Fruit fly (Drosophila melanogaster) whole organism, adult: ENCODE results near the gene Tao.

Experiments used
- CG11617 ChIP-seq: fragments of 200-800 bp; sonication (Bioruptor generic); optimal IDR thresholded peaks from 2 replicates; lab custom pipeline; 2017; ENCODE audit warnings: mild to moderate bottlenecking, missing biosample characterization, missing genetic modification reagents, missing genetic modification characterization
- CG12768 ChIP-seq: fragments of 200-800 bp; sonication (Bioruptor generic); optimal IDR thresholded peaks from 2 replicates; lab custom pipeline; 2017; ENCODE audit warnings: missing biosample characterization, missing genetic modification characterization, mild to moderate bottlenecking, moderate library complexity, missing genetic modification reagents
- CG14711 ChIP-seq: fragments of 200-800 bp; sonication (Bioruptor generic); optimal IDR thresholded peaks from 2 replicates; lab custom pipeline; 2018; ENCODE audit warnings: missing biosample characterization, mild to moderate bottlenecking, missing genetic modification characterization, moderate library complexity
- CG1620 ChIP-seq: fragments of 200-800 bp; sonication (Bioruptor generic); optimal IDR thresholded peaks from 2 replicates; lab custom pipeline; 2016; ENCODE audit warnings: missing biosample characterization, missing genetic modification characterization
- CG33017 ChIP-seq: fragments of 200-800 bp; sonication (Bioruptor generic); optimal IDR thresholded peaks from 2 replicates; lab custom pipeline; 2018; ENCODE audit warnings: missing biosample characterization, mild to moderate bottlenecking, missing genetic modification characterization, moderate library complexity
- CG5204 ChIP-seq: fragments of 200-800 bp; sonication (Bioruptor generic); optimal IDR thresholded peaks from 2 replicates; lab custom pipeline; 2016; ENCODE audit warnings: missing biosample characterization, missing genetic modification characterization
- CG7045 ChIP-seq: fragments of 200-800 bp; sonication (Bioruptor generic); optimal IDR thresholded peaks from 2 replicates; lab custom pipeline; 2017; ENCODE audit warnings: missing biosample characterization, mild to moderate bottlenecking, missing genetic modification characterization
- CG7101 ChIP-seq: fragments of 200-800 bp; sonication (Bioruptor generic); optimal IDR thresholded peaks from 2 replicates; lab custom pipeline; 2018; ENCODE audit warnings: missing biosample characterization, mild to moderate bottlenecking, missing genetic modification characterization, moderate library complexity
- Clk ChIP-seq: fragments of 200-800 bp; sonication (Bioruptor generic); optimal IDR thresholded peaks from 2 replicates; lab custom pipeline; 2017; ENCODE audit warnings: missing biosample characterization, missing genetic modification characterization
- Crg-1 ChIP-seq: fragments of 200-800 bp; sonication (Bioruptor generic); optimal IDR thresholded peaks from 2 replicates; lab custom pipeline; 2016; ENCODE audit warnings: missing biosample characterization, missing genetic modification characterization
- Hr96 ChIP-seq: fragments of 200-800 bp; sonication (Bioruptor generic); optimal IDR thresholded peaks from 2 replicates; lab custom pipeline; 2016; ENCODE audit warnings: missing biosample characterization, missing genetic modification characterization
- Mnt ChIP-seq: fragments of 200-800 bp; sonication (Bioruptor generic); optimal IDR thresholded peaks from 2 replicates; lab custom pipeline; 2016; ENCODE audit warnings: missing biosample characterization, mild to moderate bottlenecking, missing genetic modification characterization
- bab1 ChIP-seq: fragments of 200-800 bp; sonication (Bioruptor generic); optimal IDR thresholded peaks from 3 replicates; lab custom pipeline; 2019; ENCODE audit warnings: missing biosample characterization, mild to moderate bottlenecking, missing genetic modification characterization, moderate library complexity
- cic ChIP-seq: fragments of 200-800 bp; sonication (Bioruptor generic); optimal IDR thresholded peaks from 2 replicates; lab custom pipeline; 2017; ENCODE audit warnings: missing biosample characterization, mild to moderate bottlenecking, missing genetic modification characterization, moderate library complexity
- cnc ChIP-seq, 2 experiments: fragments of >200 bp; optimal IDR thresholded peaks; 2 replicates each; lab custom pipeline; 2017
- kay ChIP-seq: fragments of 200-800 bp; sonication (Bioruptor generic); peaks from one replicate; lab custom pipeline; 2016; ENCODE audit warnings: missing biosample characterization, missing genetic modification characterization, borderline replicate concordance
- ovo ChIP-seq: fragments of 200-800 bp; sonication (Bioruptor generic); optimal IDR thresholded peaks from 2 replicates; lab custom pipeline; 2016; ENCODE audit warnings: missing biosample characterization, missing genetic modification characterization
- pad ChIP-seq: fragments of 200-800 bp; sonication (Bioruptor generic); optimal IDR thresholded peaks from 3 replicates; lab custom pipeline; 2017; ENCODE audit warnings: missing biosample characterization, missing genetic modification characterization, mild to moderate bottlenecking, moderate library complexity, missing genetic modification reagents
- tj ChIP-seq: fragments of 200-800 bp; sonication (Bioruptor generic); optimal IDR thresholded peaks from 3 replicates; lab custom pipeline; 2017; ENCODE audit warnings: missing biosample characterization, mild to moderate bottlenecking, missing genetic modification characterization, moderate library complexity
- toe ChIP-seq: fragments of 200-800 bp; sonication (Bioruptor generic); optimal IDR thresholded peaks from 2 replicates; lab custom pipeline; 2016; ENCODE audit warnings: missing biosample characterization, missing genetic modification characterization

The Tao gene

DNA sequence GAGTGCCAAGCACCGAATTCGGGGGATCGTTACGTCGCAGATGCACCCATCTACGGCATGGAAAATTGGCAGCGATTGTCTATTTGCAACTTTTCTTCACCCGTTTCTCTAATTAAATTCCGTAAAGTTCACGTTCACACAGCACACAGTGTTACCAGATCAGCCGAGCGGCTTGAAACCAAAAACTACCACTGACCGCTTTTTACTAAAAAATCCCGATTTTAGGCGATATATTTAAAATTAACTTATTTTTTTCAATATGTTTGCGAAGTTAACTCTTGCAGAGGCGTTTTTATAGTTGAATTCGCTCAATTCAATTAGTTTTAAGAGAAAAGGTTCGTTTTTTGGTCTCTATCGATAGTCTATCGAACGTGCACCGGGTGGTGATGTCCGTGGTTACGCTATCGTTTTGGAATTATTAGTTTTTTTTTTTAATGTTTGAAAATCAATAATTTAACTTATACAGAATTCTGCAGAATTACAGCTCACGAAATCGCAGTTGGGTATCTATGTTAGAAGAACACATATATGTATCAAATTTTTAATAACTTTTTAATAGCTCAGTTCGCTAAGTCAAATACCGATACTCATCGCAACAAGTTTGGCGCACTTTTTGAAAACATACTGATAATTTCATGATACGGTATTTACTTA, at the start of gene Tao:
Gene Tao (minus strand): TSS at position 153 of the 654 bp plus-strand sequence.
- TF ChIP-seq pad: no peak

DNA sequence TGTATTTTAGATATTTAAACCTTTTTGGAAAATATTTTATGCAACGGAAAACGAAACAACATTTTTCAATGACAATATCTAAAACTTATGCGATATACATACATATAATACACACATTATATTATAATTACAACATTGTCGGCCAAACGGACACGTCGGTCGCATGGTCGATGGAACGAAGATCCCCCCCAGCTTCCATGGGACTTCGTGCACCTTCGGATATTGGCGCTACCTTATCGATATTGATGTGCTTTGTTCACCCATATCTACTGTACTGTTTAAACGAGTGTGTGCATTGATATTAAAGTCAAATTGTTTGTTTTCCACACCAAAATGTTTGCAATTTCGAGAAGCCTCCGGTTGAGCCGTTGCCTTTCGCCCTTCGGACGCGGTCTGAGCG, 45.8 kb upstream of the Tao start, which contains the start of gene CG14212:
Gene CG14212 (plus strand): TSS at position 301 of the 400 bp plus-strand sequence.
- TF ChIP-seq bab1: no peak
- TF ChIP-seq CG33017 (tag; lab: Kevin White, UChicago): no peak
- TF ChIP-seq CG5204 (GFP tag; lab: Kevin White, UChicago): no peak
- no peak for TF ChIP-seq toe (GFP tag; lab: Kevin White, UChicago)
- no peak for TF ChIP-seq Mnt (GFP tag; lab: Kevin White, UChicago)
- TF ChIP-seq Hr96 (GFP tag; lab: Kevin White, UChicago): no peak
- no peak for TF ChIP-seq CG7045 (GFP tag; lab: Kevin White, UChicago)
- no peak for TF ChIP-seq pad
- no peak for TF ChIP-seq kay
- TF ChIP-seq Clk (GFP tag; lab: Kevin White, UChicago): no peak
- TF ChIP-seq ovo: no peak
- no peak for TF ChIP-seq tj (GFP tag; lab: Kevin White, UChicago)
- no peak for TF ChIP-seq CG14711

- TF ChIP-seq bab1: no peak
- TF ChIP-seq Mnt (GFP tag; lab: Kevin White, UChicago): peak; percentile 39
- TF ChIP-seq ovo: no peak
- TF ChIP-seq CG7101 (tag; lab: Kevin White, UChicago): no peak
These were observed 43.3 kb upstream of the Tao start, which contains the start of the genes Naa20A and MKP-4 for dm6 chrX:19622924-19623323. Gene Naa20A (minus strand): TSS chrX:19623074. Gene MKP-4 (plus strand): TSS chrX:19623114.

DNA sequence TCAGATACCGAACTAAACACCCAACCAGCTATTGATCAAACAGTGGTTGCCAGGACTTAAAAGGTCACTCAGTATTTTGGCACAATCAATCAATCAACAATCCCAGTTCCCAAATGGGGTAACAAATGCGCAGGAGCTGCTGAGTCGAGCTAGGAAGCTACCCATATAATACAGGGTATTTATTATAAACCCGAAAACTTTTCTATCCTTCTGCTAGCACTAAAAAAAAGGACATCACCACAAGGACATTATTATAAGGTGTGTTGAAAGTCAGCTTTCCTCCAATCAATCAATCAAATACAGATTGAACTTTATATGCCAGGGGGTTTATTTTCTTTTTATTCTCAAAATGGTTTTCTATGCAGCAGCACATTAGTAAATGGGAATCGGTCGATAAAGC, 41.5 kb upstream of the Tao start, which contains the start of gene CG14221:
Gene CG14221 (minus strand): TSS at position 101 of the 400 bp plus-strand sequence.
- no peak for TF ChIP-seq CG7045 (GFP tag; lab: Kevin White, UChicago)
- no peak for TF ChIP-seq cic (GFP tag; lab: Kevin White, UChicago)
- no peak for TF ChIP-seq tj (GFP tag; lab: Kevin White, UChicago)
- no peak for TF ChIP-seq ovo
- no peak for TF ChIP-seq CG5204 (GFP tag; lab: Kevin White, UChicago)
- no peak for TF ChIP-seq toe (GFP tag; lab: Kevin White, UChicago)
- TF ChIP-seq CG12768 (GFP tag; lab: Kevin White, UChicago): no peak

dm6 chrX:19618183-19618740, 38.7 kb upstream of the Tao start, which contains the start of the genes Pstk and Tim9b:
Gene Pstk (minus strand): TSS chrX:19618537.
Gene Tim9b (minus strand): TSS chrX:19618537.
- TF ChIP-seq CG33017 (tag; lab: Kevin White, UChicago): no peak
- TF ChIP-seq bab1: peak; percentile 15

dm6 chrX:19615990-19616663, 36.5 kb upstream of the Tao start, which contains the start of gene CG14210:
Gene CG14210 (plus strand): TSS chrX:19616196.
- no peak for TF ChIP-seq CG33017 (tag; lab: Kevin White, UChicago)
- no peak for TF ChIP-seq Hr96 (GFP tag; lab: Kevin White, UChicago)
- no peak for TF ChIP-seq Crg-1 (GFP tag; lab: Kevin White, UChicago)
- no peak for TF ChIP-seq toe (GFP tag; lab: Kevin White, UChicago)
- no peak for TF ChIP-seq tj (GFP tag; lab: Kevin White, UChicago)
- no peak for TF ChIP-seq CG12768 (GFP tag; lab: Kevin White, UChicago)
- no peak for TF ChIP-seq Clk (GFP tag; lab: Kevin White, UChicago)
- TF ChIP-seq cnc (optimal IDR thresholded peaks at IDR 0.05; lab: Kevin White, UChicago): peak; percentile 73 to 89
- no peak for TF ChIP-seq CG14711
- no peak for TF ChIP-seq CG7101 (tag; lab: Kevin White, UChicago)
- TF ChIP-seq pad: no peak
- TF ChIP-seq CG5204 (GFP tag; lab: Kevin White, UChicago): no peak
- no peak for TF ChIP-seq CG1620 (GFP tag; lab: Kevin White, UChicago)
- TF ChIP-seq CG7045 (GFP tag; lab: Kevin White, UChicago): no peak
- TF ChIP-seq Mnt (GFP tag; lab: Kevin White, UChicago): peak; percentile 97
- TF ChIP-seq ovo: no peak
- TF ChIP-seq cic (GFP tag; lab: Kevin White, UChicago): no peak
- TF ChIP-seq bab1: peak; percentile 65
- TF ChIP-seq CG11617 (GFP tag; lab: Kevin White, UChicago): peak; percentile 1
- no peak for TF ChIP-seq kay

- peak; percentile 32 for TF ChIP-seq tj (GFP tag; lab: Kevin White, UChicago)
- peak; percentile 82 for TF ChIP-seq bab1
- TF ChIP-seq CG12768 (GFP tag; lab: Kevin White, UChicago): no peak
- no peak for TF ChIP-seq cic (GFP tag; lab: Kevin White, UChicago)
- no peak for TF ChIP-seq CG7045 (GFP tag; lab: Kevin White, UChicago)
- TF ChIP-seq CG5204 (GFP tag; lab: Kevin White, UChicago): no peak
- TF ChIP-seq toe (GFP tag; lab: Kevin White, UChicago): no peak
- TF ChIP-seq Crg-1 (GFP tag; lab: Kevin White, UChicago): peak; percentile 46
- TF ChIP-seq CG33017 (tag; lab: Kevin White, UChicago): no peak
- TF ChIP-seq Mnt (GFP tag; lab: Kevin White, UChicago): peak; percentile 68
- peak; percentile 71 for TF ChIP-seq CG11617 (GFP tag; lab: Kevin White, UChicago)
- no peak for TF ChIP-seq cnc (optimal IDR thresholded peaks at IDR 0.05; lab: Kevin White, UChicago)
- no peak for TF ChIP-seq CG1620 (GFP tag; lab: Kevin White, UChicago)
- no peak for TF ChIP-seq Clk (GFP tag; lab: Kevin White, UChicago)
- TF ChIP-seq ovo: no peak
- peak; percentile 39 for TF ChIP-seq pad
- TF ChIP-seq CG7101 (tag; lab: Kevin White, UChicago): peak; percentile 81
- TF ChIP-seq Hr96 (GFP tag; lab: Kevin White, UChicago): no peak
- TF ChIP-seq CG14711: peak; percentile 38
- TF ChIP-seq kay: no peak
These were observed 33.9 kb upstream of the Tao start for dm6 chrX:19613473-19613872.
